Worm (Caenorhabditis elegans): Measurements from ENCODE around the gene srx-84.

Gene srx-84

ce11 chrV:11593888-11594287 lies 5.0 kb upstream of the srx-84 start:
- TF ChIP-seq sdc-2 (tag; optimal IDR thresholded peaks at IDR 0.05), result no peak
- TF ChIP-seq pqm-1 (tag; optimal IDR thresholded peaks at IDR 0.05), result no peak
- no peak for TF ChIP-seq unc-55 (GFP tag; optimal IDR thresholded peaks at IDR 0.05)
- TF ChIP-seq tbx-7 (tag; optimal IDR thresholded peaks at IDR 0.05), result no peak
- TF ChIP-seq elt-4 (tag; optimal IDR thresholded peaks at IDR 0.05), result no peak
- no peak for TF ChIP-seq ceh-14 (tag; optimal IDR thresholded peaks at IDR 0.05)
- TF ChIP-seq ceh-6 (GFP tag; optimal IDR thresholded peaks at IDR 0.05), result no peak
- no peak for TF ChIP-seq pha-2 (tag; optimal IDR thresholded peaks at IDR 0.05)
- no peak for TF ChIP-seq sox-2 (GFP tag; IDR thresholded peaks at IDR 0.05)
- TF ChIP-seq ref-2 (tag; optimal IDR thresholded peaks at IDR 0.05), result no peak
- TF ChIP-seq ceh-18 (tag; optimal IDR thresholded peaks at IDR 0.05), result no peak
- no peak for TF ChIP-seq ceh-9 (tag; optimal IDR thresholded peaks at IDR 0.05)
- no peak for TF ChIP-seq fkh-10 (GFP tag; optimal IDR thresholded peaks at IDR 0.05)
- no peak for TF ChIP-seq zip-5 (tag; optimal IDR thresholded peaks at IDR 0.05)
- no peak for TF ChIP-seq Y22D7AL.16 (tag; optimal IDR thresholded peaks at IDR 0.05)

ce11 chrV:11600800-11601199 lies 1.9 kb downstream of the srx-84 start, which contains the start of gene F35B12.9:
Gene F35B12.9 (plus strand): TSS chrV:11601171.
- TF ChIP-seq ref-2 (tag; optimal IDR thresholded peaks at IDR 0.05), result no peak
- TF ChIP-seq che-1 (tag; optimal IDR thresholded peaks at IDR 0.05), result no peak
- TF ChIP-seq lin-11 (tag; optimal IDR thresholded peaks at IDR 0.05), result no peak
- TF ChIP-seq hlh-8 (tag; optimal IDR thresholded peaks at IDR 0.05), result no peak
- TF ChIP-seq ceh-24 (tag; optimal IDR thresholded peaks at IDR 0.05), result no peak
- no peak for TF ChIP-seq hlh-13 (GFP tag; optimal IDR thresholded peaks at IDR 0.05)
- TF ChIP-seq ceh-19 (GFP tag; optimal IDR thresholded peaks at IDR 0.05), result no peak
- no peak for TF ChIP-seq ceh-31 (tag; optimal IDR thresholded peaks at IDR 0.05)
- no peak for TF ChIP-seq eyg-1 (tag; optimal IDR thresholded peaks at IDR 0.05)
- TF ChIP-seq tbx-2 (tag; optimal IDR thresholded peaks at IDR 0.05), result no peak

DNA sequence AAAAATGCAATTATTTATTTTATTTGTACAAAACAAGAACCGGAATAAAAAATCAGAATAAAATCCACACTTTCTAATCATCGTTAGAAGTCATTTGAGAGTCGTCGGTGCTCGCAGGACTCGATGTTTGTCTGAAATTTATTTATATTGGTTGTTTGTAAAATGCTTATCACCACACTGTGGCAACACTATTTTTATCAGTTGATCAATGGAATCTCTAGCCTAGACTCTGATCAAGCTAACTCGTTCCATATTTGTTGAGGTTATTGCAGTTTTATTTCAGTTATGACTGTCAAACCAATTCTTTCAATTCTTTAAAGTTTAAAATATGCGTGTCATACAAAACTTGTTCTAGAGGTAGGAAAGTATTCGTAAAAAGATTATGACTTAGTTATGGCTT lies 5.6 kb downstream of the srx-84 start, which contains the start of gene dhs-20:
TSS of gene dhs-20 (minus strand) at position 80 of the 400 bp plus-strand sequence.
- no peak for TF ChIP-seq ceh-19 (GFP tag; optimal IDR thresholded peaks at IDR 0.05)
- no peak for TF ChIP-seq K02D7.2 (tag; optimal IDR thresholded peaks at IDR 0.05)
- no peak for TF ChIP-seq pha-2 (tag; optimal IDR thresholded peaks at IDR 0.05)
- TF ChIP-seq ceh-14 (tag; optimal IDR thresholded peaks at IDR 0.05), result no peak
- TF ChIP-seq ceh-22 (tag; optimal IDR thresholded peaks at IDR 0.05), result no peak
- TF ChIP-seq unc-55 (GFP tag; optimal IDR thresholded peaks at IDR 0.05), result no peak

DNA sequence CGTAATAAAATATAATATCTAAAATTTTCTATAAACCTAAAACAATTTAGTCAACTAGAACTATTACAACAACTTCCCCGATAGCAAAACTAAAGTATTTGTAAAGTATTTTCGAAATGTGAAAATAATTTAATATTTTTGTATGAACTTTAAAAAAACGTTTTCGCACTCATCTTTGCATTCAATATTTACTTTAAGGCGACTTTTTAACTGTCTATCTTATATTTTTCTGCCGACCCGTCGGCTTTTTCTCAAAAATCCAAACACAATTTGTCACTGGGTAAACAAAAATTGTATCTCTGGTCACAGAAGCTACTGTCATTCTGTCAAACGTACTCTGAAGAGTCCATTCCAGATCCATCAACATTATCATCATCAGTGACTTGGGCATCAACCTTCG lies 6.3 kb downstream of the srx-84 start:
- no peak for TF ChIP-seq npax-4 (tag; optimal IDR thresholded peaks at IDR 0.05)
- TF ChIP-seq ceh-31 (tag; optimal IDR thresholded peaks at IDR 0.05), result no peak
- TF ChIP-seq fax-1 (tag; optimal IDR thresholded peaks at IDR 0.05), result no peak
- no peak for TF ChIP-seq ceh-14 (tag; optimal IDR thresholded peaks at IDR 0.05)
- TF ChIP-seq pros-1 (tag; optimal IDR thresholded peaks at IDR 0.05), result no peak
- TF ChIP-seq unc-86 (tag; optimal IDR thresholded peaks at IDR 0.05), result no peak

ce11 chrV:11606424-11606823 lies 7.5 kb downstream of the srx-84 start, which contains the start of gene idpp-16:
Gene idpp-16 (minus strand): TSS chrV:11606524.
- no peak for TF ChIP-seq tbx-7 (tag; optimal IDR thresholded peaks at IDR 0.05)
- TF ChIP-seq K09A11.1 (tag; optimal IDR thresholded peaks at IDR 0.05; ENCODE audit: insufficient read depth), result no peak
- TF ChIP-seq odd-2 (tag; optimal IDR thresholded peaks at IDR 0.05), result no peak
- TF ChIP-seq unc-3 (GFP tag; conservative IDR thresholded peaks at IDR 0.05), result no peak
- TF ChIP-seq unc-3 (tag; optimal IDR thresholded peaks at IDR 0.05), result no peak
- no peak for TF ChIP-seq nhr-11 (tag; optimal IDR thresholded peaks at IDR 0.05)
- no peak for TF ChIP-seq hlh-15 (tag; optimal IDR thresholded peaks at IDR 0.05)
- TF ChIP-seq fkh-10 (GFP tag; optimal IDR thresholded peaks at IDR 0.05), result no peak
- no peak for TF ChIP-seq ceh-19 (GFP tag; optimal IDR thresholded peaks at IDR 0.05)
- TF ChIP-seq lim-6 (tag; optimal IDR thresholded peaks at IDR 0.05), result no peak
- TF ChIP-seq syd-9 (tag; optimal IDR thresholded peaks at IDR 0.05), result no peak
- TF ChIP-seq C08G9.2 (tag; optimal IDR thresholded peaks at IDR 0.05), result no peak
- no peak for TF ChIP-seq ceh-2 (tag; optimal IDR thresholded peaks at IDR 0.05)
- no peak for TF ChIP-seq dmd-4 (tag; optimal IDR thresholded peaks at IDR 0.05; ENCODE audit: borderline replicate concordance)
